Worm (Caenorhabditis elegans): Measurements from ENCODE around the gene nphp-1.

- TF ChIP-seq nhr-11 (tag; optimal IDR thresholded peaks at IDR 0.05) (no peak), ceh-45 (GFP tag; IDR thresholded peaks at IDR 0.05) (no peak), fax-1 (tag; optimal IDR thresholded peaks at IDR 0.05) (no peak), sox-2 (GFP tag; IDR thresholded peaks at IDR 0.05) (no peak), npax-4 (tag; optimal IDR thresholded peaks at IDR 0.05) (no peak), fkh-6 (tag; optimal IDR thresholded peaks at IDR 0.05) (no peak), pha-4 (tag; optimal IDR thresholded peaks at IDR 0.05) (no peak), lin-11 (tag; optimal IDR thresholded peaks at IDR 0.05) (no peak), ceh-34 (tag; optimal IDR thresholded peaks at IDR 0.05) (no peak), K02D7.2 (tag; optimal IDR thresholded peaks at IDR 0.05) (no peak), ceh-9 (tag; optimal IDR thresholded peaks at IDR 0.05) (no peak), pros-1 (tag; optimal IDR thresholded peaks at IDR 0.05) (no peak)
Measured at ce11 chrII:10603560-10603959, 48.5 kb downstream of the nphp-1 start.
